Fruit fly (Drosophila melanogaster) whole organism, embryonic: ENCODE data around the gene Jon25Bi.

Source experiments
- Abd-B ChIP-seq: fragments of 200-800 bp; sonication (Bioruptor generic); optimal IDR thresholded peaks from 2 replicates; lab custom pipeline; 2018; ENCODE audit warnings: missing biosample characterization, mild to moderate bottlenecking, missing genetic modification characterization, moderate library complexity
- Bgb ChIP-seq: fragments of 200-800 bp; sonication (Bioruptor generic); IDR thresholded peaks from 2 replicates; pipeline ENCODE4 v1.3.6; 2022; ENCODE audit warnings: missing biosample characterization, missing genetic modification characterization; ENCODE audit not compliant: partially characterized antibody
- BtbVII ChIP-seq: fragments of 200-800 bp; sonication (Bioruptor generic); optimal IDR thresholded peaks from 3 replicates; lab custom pipeline; 2017; ENCODE audit warnings: missing biosample characterization, mild to moderate bottlenecking, missing genetic modification characterization
- CG11247 ChIP-seq: fragments of 200-800 bp; sonication (Bioruptor generic); IDR thresholded peaks from 2 replicates; pipeline ENCODE4 v1.3.6; 2022; ENCODE audit warnings: missing biosample characterization, missing genetic modification characterization
- CG11398 ChIP-seq: fragments of 200-800 bp; sonication (Bioruptor generic); optimal IDR thresholded peaks from 2 replicates; lab custom pipeline; 2016; ENCODE audit warnings: missing biosample characterization, missing genetic modification characterization
- CG11723 ChIP-seq: fragments of 200-800 bp; sonication (Bioruptor generic); optimal IDR thresholded peaks from 2 replicates; lab custom pipeline; 2017; ENCODE audit warnings: missing biosample characterization, mild to moderate bottlenecking, missing genetic modification characterization
- CG15696 ChIP-seq: fragments of 200-800 bp; sonication (Bioruptor generic); optimal IDR thresholded peaks from 2 replicates; lab custom pipeline; 2019; ENCODE audit warnings: missing biosample characterization, mild to moderate bottlenecking, missing genetic modification characterization, moderate library complexity
- CG17328 ChIP-seq: fragments of 200-800 bp; sonication (Bioruptor generic); IDR thresholded peaks from 2 replicates; pipeline ENCODE4 v1.3.6; 2022; ENCODE audit warnings: missing biosample characterization, missing genetic modification characterization
- CG17912 ChIP-seq: fragments of 200-800 bp; sonication (Bioruptor generic); optimal IDR thresholded peaks from 2 replicates; lab custom pipeline; 2018; ENCODE audit warnings: missing biosample characterization, mild to moderate bottlenecking, missing genetic modification characterization
- CG34376 ChIP-seq: fragments of 200-800 bp; sonication (Bioruptor generic); optimal IDR thresholded peaks from 2 replicates; lab custom pipeline; 2018; ENCODE audit warnings: missing biosample characterization, mild to moderate bottlenecking, missing genetic modification characterization
- CG3726 ChIP-seq: fragments of 200-800 bp; sonication (Bioruptor generic); IDR thresholded peaks from 3 replicates; pipeline ENCODE4, ENCODE4 v1.3.6; 2022; ENCODE audit warnings: missing biosample characterization, missing genetic modification characterization
- CG5245 ChIP-seq: fragments of 200-800 bp; sonication (Bioruptor generic); optimal IDR thresholded peaks from 3 replicates; lab custom pipeline; 2016; ENCODE audit warnings: missing biosample characterization, missing genetic modification characterization
- CG6689 ChIP-seq: fragments of 200-800 bp; sonication (Bioruptor generic); IDR thresholded peaks from 2 replicates; pipeline ENCODE4 v1.3.6; 2022; ENCODE audit warnings: missing biosample characterization, missing genetic modification characterization
- CG6765 ChIP-seq: fragments of 200-800 bp; sonication (Bioruptor generic); optimal IDR thresholded peaks from 3 replicates; lab custom pipeline; 2017; ENCODE audit warnings: missing biosample characterization, mild to moderate bottlenecking, missing genetic modification characterization
- CG6813 ChIP-seq: fragments of 200-800 bp; sonication (Bioruptor generic); optimal IDR thresholded peaks from 2 replicates; lab custom pipeline; 2017; ENCODE audit warnings: missing biosample characterization, missing genetic modification characterization, mild to moderate bottlenecking, moderate library complexity, missing genetic modification reagents
- Dek ChIP-seq: fragments of 200-800 bp; sonication (Bioruptor generic); optimal IDR thresholded peaks from 3 replicates; lab custom pipeline; 2019; ENCODE audit warnings: missing biosample characterization, mild to moderate bottlenecking, missing genetic modification characterization, moderate library complexity
- Dref ChIP-seq: fragments of 200-800 bp; sonication (Bioruptor generic); IDR thresholded peaks from 2 replicates; pipeline ENCODE4 v1.3.6; 2022; ENCODE audit warnings: missing biosample characterization, missing genetic modification characterization
- Fer2 ChIP-seq: fragments of 200-800 bp; sonication (Bioruptor generic); optimal IDR thresholded peaks from 2 replicates; lab custom pipeline; 2018; ENCODE audit warnings: missing biosample characterization, mild to moderate bottlenecking, missing genetic modification characterization, moderate library complexity
- HHEX ChIP-seq: fragments of 200-800 bp; sonication (Bioruptor generic); optimal IDR thresholded peaks from 3 replicates; lab custom pipeline; 2017; ENCODE audit warnings: missing biosample characterization, mild to moderate bottlenecking, missing genetic modification characterization, missing genetic modification reagents
- HLH4C ChIP-seq: fragments of 200-800 bp; sonication (Bioruptor generic); IDR thresholded peaks from 3 replicates; pipeline ENCODE4 v1.3.6; 2022; ENCODE audit warnings: missing biosample characterization, missing genetic modification characterization; ENCODE audit not compliant: partially characterized antibody
- Hr3 ChIP-seq: fragments of 200-800 bp; sonication (Bioruptor generic); optimal IDR thresholded peaks from 3 replicates; lab custom pipeline; 2016; ENCODE audit warnings: missing biosample characterization, missing genetic modification characterization
- Lhr ChIP-seq: fragments of 200-800 bp; sonication (Bioruptor generic); optimal IDR thresholded peaks from 3 replicates; lab custom pipeline; 2017; ENCODE audit warnings: mild to moderate bottlenecking, missing biosample characterization, missing genetic modification reagents, missing genetic modification characterization
- Lpt ChIP-seq: fragments of >200 bp; optimal IDR thresholded peaks from 2 replicates; lab custom pipeline; 2018; ENCODE audit warnings: missing biosample characterization, missing genetic modification characterization
- MBD-R2 ChIP-seq: fragments of 200-800 bp; sonication (Bioruptor generic); IDR thresholded peaks from 2 replicates; pipeline ENCODE4 v1.3.6; 2022; ENCODE audit warnings: missing biosample characterization, missing genetic modification characterization
- Oaz ChIP-seq: fragments of 200-800 bp; sonication (Bioruptor generic); IDR thresholded peaks from 2 replicates; pipeline ENCODE4 v1.3.6; 2022; ENCODE audit warnings: missing biosample characterization, missing genetic modification characterization
- Pdp1 ChIP-seq, 2 experiments: fragments of 200-800 bp; sonication (Bioruptor generic); optimal IDR thresholded peaks; 3 replicates each; lab custom pipeline; 2016; ENCODE audit warnings: missing biosample characterization in 2 of 2, missing genetic modification characterization in 2 of 2, mild to moderate bottlenecking in 1 of 2, moderate library complexity in 1 of 2
- Six4 ChIP-seq: fragments of 200-800 bp; sonication (Bioruptor generic); optimal IDR thresholded peaks from 2 replicates; lab custom pipeline; 2016; ENCODE audit warnings: missing biosample characterization, missing genetic modification characterization
- Sox102F ChIP-seq: fragments of 200-800 bp; sonication (Bioruptor generic); optimal IDR thresholded peaks from 2 replicates; lab custom pipeline; 2018; ENCODE audit warnings: missing biosample characterization, mild to moderate bottlenecking, missing genetic modification characterization, moderate library complexity
- ash1 ChIP-seq: fragments of 200-800 bp; sonication (Bioruptor generic); optimal IDR thresholded peaks from 2 replicates; lab custom pipeline; 2018; ENCODE audit warnings: missing biosample characterization, mild to moderate bottlenecking, missing genetic modification characterization
- croc ChIP-seq: fragments of 200-800 bp; sonication (Bioruptor generic); conservative IDR thresholded peaks from 3 replicates; pipeline ENCODE4 v1.3.6; 2022; ENCODE audit warnings: missing biosample characterization, missing genetic modification characterization
- dmrt11E ChIP-seq: fragments of 200-800 bp; sonication (Bioruptor generic); optimal IDR thresholded peaks from 3 replicates; lab custom pipeline; 2018; ENCODE audit warnings: missing biosample characterization, mild to moderate bottlenecking, missing genetic modification characterization, moderate library complexity
- dpn ChIP-seq, 2 experiments: fragments of 200-800 bp; sonication (Bioruptor generic); optimal IDR thresholded peaks; 3 replicates each; lab custom pipeline; 2016; ENCODE audit warnings: missing biosample characterization in 2 of 2, missing genetic modification characterization in 2 of 2
- ems ChIP-seq: fragments of 200-800 bp; sonication (Bioruptor generic); optimal IDR thresholded peaks from 3 replicates; lab custom pipeline; 2016; ENCODE audit warnings: missing biosample characterization, missing genetic modification characterization
- fd96Cb ChIP-seq: fragments of 200-800 bp; sonication (Bioruptor generic); optimal IDR thresholded peaks from 2 replicates; lab custom pipeline; 2018; ENCODE audit warnings: missing biosample characterization, mild to moderate bottlenecking, missing genetic modification characterization, moderate library complexity
- gro ChIP-seq: fragments of 200-800 bp; sonication (Bioruptor generic); optimal IDR thresholded peaks from 2 replicates; lab custom pipeline; 2016; ENCODE audit warnings: missing biosample characterization, missing genetic modification characterization
- hkb ChIP-seq, 2 experiments: fragments of 200-800 bp in 1 of 2; fragments of >200 bp in 1 of 2; sonication (Bioruptor generic) in 1 of 2; IDR thresholded peaks in 1 of 2; optimal IDR thresholded peaks in 1 of 2; 2 replicates each; pipeline versions ENCODE4 v1.3.6 to Lab custom; 2017 to 2022; ENCODE audit warnings: missing biosample characterization in 1 of 2, missing genetic modification characterization in 1 of 2
- jing ChIP-seq: fragments of 200-800 bp; sonication (Bioruptor generic); optimal IDR thresholded peaks from 2 replicates; lab custom pipeline; 2018; ENCODE audit warnings: missing biosample characterization, mild to moderate bottlenecking, missing genetic modification characterization
- kah ChIP-seq: fragments of 200-800 bp; sonication (Bioruptor generic); optimal IDR thresholded peaks from 2 replicates; lab custom pipeline; 2018; ENCODE audit warnings: missing biosample characterization, mild to moderate bottlenecking, missing genetic modification characterization
- maf-S ChIP-seq: fragments of 200-800 bp; sonication (Bioruptor generic); optimal IDR thresholded peaks from 2 replicates; lab custom pipeline; 2016; ENCODE audit warnings: missing biosample characterization, missing genetic modification characterization
- nmo ChIP-seq: fragments of 200-800 bp; sonication (Bioruptor generic); optimal IDR thresholded peaks from 2 replicates; lab custom pipeline; 2018; ENCODE audit warnings: missing biosample characterization, mild to moderate bottlenecking, missing genetic modification characterization, moderate library complexity
- nom ChIP-seq: fragments of 200-800 bp; sonication (Bioruptor generic); optimal IDR thresholded peaks from 2 replicates; lab custom pipeline; 2017; ENCODE audit warnings: missing biosample characterization, missing genetic modification characterization, mild to moderate bottlenecking, moderate library complexity, missing genetic modification reagents
- odd ChIP-seq: fragments of 200-800 bp; sonication (Bioruptor generic); optimal IDR thresholded peaks from 2 replicates; lab custom pipeline; 2017; ENCODE audit warnings: missing biosample characterization, mild to moderate bottlenecking, missing genetic modification characterization
- psq ChIP-seq: fragments of 200-800 bp; sonication (Bioruptor generic); optimal IDR thresholded peaks from 2 replicates; lab custom pipeline; 2017; ENCODE audit warnings: missing biosample characterization, missing genetic modification characterization
- seq ChIP-seq: fragments of 200-800 bp; sonication (Bioruptor generic); IDR thresholded peaks from 2 replicates; pipeline ENCODE4 v1.3.6; 2022; ENCODE audit warnings: missing biosample characterization, missing genetic modification characterization
- slbo ChIP-seq: fragments of 200-800 bp; sonication (Bioruptor generic); IDR thresholded peaks from 2 replicates; pipeline ENCODE4 v1.3.6; 2022; ENCODE audit warnings: missing biosample characterization, missing genetic modification characterization
- slou ChIP-seq: fragments of 200-800 bp; sonication (Bioruptor generic); optimal IDR thresholded peaks from 3 replicates; lab custom pipeline; 2016; ENCODE audit warnings: missing biosample characterization, missing genetic modification characterization
- sug ChIP-seq: fragments of 200-800 bp; optimal IDR thresholded peaks from 2 replicates; lab custom pipeline; 2019; ENCODE audit warnings: missing biosample characterization, mild to moderate bottlenecking, missing genetic modification characterization, moderate library complexity
- trh ChIP-seq: fragments of 200-800 bp; sonication (Bioruptor generic); optimal IDR thresholded peaks from 2 replicates; lab custom pipeline; 2016; ENCODE audit warnings: missing biosample characterization, missing genetic modification characterization
- wdn ChIP-seq: fragments of 200-800 bp; sonication (Bioruptor generic); IDR thresholded peaks from 2 replicates; pipeline ENCODE4 v1.3.6; 2022; ENCODE audit warnings: missing biosample characterization, missing genetic modification characterization
- zfh1 ChIP-seq: fragments of 200-800 bp; sonication (Bioruptor generic); IDR thresholded peaks from 3 replicates; pipeline ENCODE4 v1.3.6; 2022; ENCODE audit warnings: missing biosample characterization, missing genetic modification characterization

Gene Jon25Bi

dm6 chr2L:4907986-4908385, 47.0 kb downstream of the Jon25Bi start (continued):
- TF ChIP-seq HHEX (GFP tag; lab: Kevin White, UChicago) (peak; percentile 74), dmrt11E (tag; lab: Kevin White, UChicago) (peak; percentile 7), ash1 (GFP tag; lab: Kevin White, UChicago) (no peak), Sox102F (peak; percentile 93), CG11398 (GFP tag; lab: Kevin White, UChicago) (no peak), nmo (GFP tag; lab: Kevin White, UChicago) (peak; percentile 67), trh (GFP tag; lab: Kevin White, UChicago) (no peak), zfh1 (GFP tag; lab: Robert Waterston, UW) (peak; percentile 67), CG17328 (GFP tag; lab: Robert Waterston, UW) (peak; percentile 74), CG6765 (GFP tag; lab: Kevin White, UChicago) (peak; percentile 37), CG3726 (GFP tag; lab: Robert Waterston, UW) (peak; percentile 69; the same call in 1 of the 3 replicates), CG5245 (GFP tag; lab: Kevin White, UChicago) (peak; percentile 55), psq (GFP tag; lab: Kevin White, UChicago) (peak; percentile 24), Hr3 (GFP tag; lab: Kevin White, UChicago) (peak; percentile 69), hkb (optimal IDR thresholded peaks at IDR 0.05; lab: Kevin White, UChicago) (no peak), hkb (GFP tag; IDR thresholded peaks at IDR 0.05; lab: Robert Waterston, UW) (peak; percentile 94), sug (peak; percentile 30), Fer2 (peak; percentile 23), wdn (GFP tag; lab: Robert Waterston, UW) (no peak), ems (GFP tag; lab: Kevin White, UChicago) (no peak), croc (GFP tag; lab: Robert Waterston, UW) (peak; percentile 17; the same call in 2 of the 3 replicates), Lpt (GFP tag; lab: Kevin White, UChicago) (no peak), CG6813 (peak; percentile 47), nom (GFP tag; lab: Kevin White, UChicago) (no peak), CG15696 (tag; lab: Kevin White, UChicago) (peak; percentile 8), seq (GFP tag; lab: Robert Waterston, UW) (peak; percentile 60; the same call in 1 of the 2 replicates), kah (GFP tag; lab: Kevin White, UChicago) (peak; percentile 70), fd96Cb (tag; lab: Kevin White, UChicago) (peak; percentile 77), odd (GFP tag; lab: Kevin White, UChicago) (peak; percentile 71), HLH4C (GFP tag; lab: Robert Waterston, UW) (no peak), Pdp1 (GFP tag; optimal IDR thresholded peaks at IDR 0.05; lab: Kevin White, UChicago) (peak; percentile 30 to 70), CG11723 (GFP tag; lab: Kevin White, UChicago) (peak; percentile 50), Oaz (GFP tag; lab: Robert Waterston, UW) (peak; percentile 23; the same call in 1 of the 2 replicates), Abd-B (GFP tag; lab: Kevin White, UChicago) (peak; percentile 31), Bgb (no peak), CG34376 (GFP tag; lab: Kevin White, UChicago) (no peak), Lhr (GFP tag; lab: Kevin White, UChicago) (peak; percentile 11), slou (GFP tag; lab: Kevin White, UChicago) (no peak), dpn (GFP tag; optimal IDR thresholded peaks at IDR 0.05; lab: Kevin White, UChicago) (peak in 1 of 2 experiments; percentile 56), slbo (GFP tag; lab: Robert Waterston, UW) (peak; percentile 49; the same call in 1 of the 2 replicates), CG11247 (GFP tag; lab: Robert Waterston, UW) (peak; percentile 20; the same call in 1 of the 2 replicates), gro (GFP tag; lab: Kevin White, UChicago) (no peak), maf-S (GFP tag; lab: Kevin White, UChicago) (no peak), CG6689 (GFP tag; lab: Robert Waterston, UW) (peak; percentile 64), Dek (tag; lab: Kevin White, UChicago) (peak; percentile 55), Six4 (peak; percentile 50), Dref (GFP tag; lab: Robert Waterston, UW) (no peak), BtbVII (GFP tag; lab: Kevin White, UChicago) (peak; percentile 44), MBD-R2 (GFP tag; lab: Robert Waterston, UW) (no peak), CG17912 (GFP tag; lab: Kevin White, UChicago) (peak; percentile 11), jing (peak; percentile 56)
